Fruit fly (Drosophila melanogaster) whole organism, embryonic: Measurements from ENCODE around the gene Vps26.

Experiments used
- Bgb ChIP-seq: fragments of 200-800 bp; sonication (Bioruptor generic); IDR thresholded peaks from 2 replicates; pipeline ENCODE4 v1.3.6; 2022; ENCODE audit warnings: missing biosample characterization, missing genetic modification characterization; ENCODE audit not compliant: partially characterized antibody
- CG10565 ChIP-seq: fragments of 200-800 bp; sonication (Bioruptor generic); optimal IDR thresholded peaks from 3 replicates; lab custom pipeline; 2016; ENCODE audit warnings: missing biosample characterization, mild to moderate bottlenecking, missing genetic modification characterization
- CG16813 ChIP-seq: fragments of 200-800 bp; sonication (Bioruptor generic); IDR thresholded peaks from 3 replicates; pipeline ENCODE4 v1.3.6; 2022; ENCODE audit warnings: missing biosample characterization, missing genetic modification characterization; ENCODE audit not compliant: partially characterized antibody
- CG16815 ChIP-seq: fragments of 200-800 bp; sonication (Bioruptor generic); optimal IDR thresholded peaks from 3 replicates; lab custom pipeline; 2017; ENCODE audit warnings: missing biosample characterization, mild to moderate bottlenecking, missing genetic modification characterization
- CG17186 ChIP-seq: fragments of 200-800 bp; sonication (Bioruptor generic); optimal IDR thresholded peaks from 3 replicates; lab custom pipeline; 2017; ENCODE audit warnings: missing biosample characterization, missing genetic modification reagents, missing genetic modification characterization
- CG17385 ChIP-seq: fragments of 200-800 bp; sonication (Bioruptor generic); optimal IDR thresholded peaks from 3 replicates; lab custom pipeline; 2018; ENCODE audit warnings: missing biosample characterization, mild to moderate bottlenecking, missing genetic modification characterization
- CG2120 ChIP-seq: fragments of 200-800 bp; sonication (Bioruptor generic); optimal IDR thresholded peaks from 3 replicates; lab custom pipeline; 2016; ENCODE audit warnings: missing biosample characterization, missing genetic modification characterization
- CG2202 ChIP-seq: fragments of 200-800 bp; sonication (Bioruptor generic); optimal IDR thresholded peaks from 2 replicates; lab custom pipeline; 2018; ENCODE audit warnings: missing biosample characterization, mild to moderate bottlenecking, missing genetic modification characterization
- CG31365 ChIP-seq: fragments of 200-800 bp; sonication (Bioruptor generic); optimal IDR thresholded peaks from 2 replicates; lab custom pipeline; 2018; ENCODE audit warnings: missing biosample characterization, mild to moderate bottlenecking, missing genetic modification characterization
- CG3281 ChIP-seq: fragments of 200-800 bp; sonication (Bioruptor generic); optimal IDR thresholded peaks from 3 replicates; lab custom pipeline; 2017; ENCODE audit warnings: missing biosample characterization, mild to moderate bottlenecking, missing genetic modification characterization
- CG4617 ChIP-seq: fragments of 200-800 bp; sonication (Bioruptor generic); optimal IDR thresholded peaks from 3 replicates; lab custom pipeline; 2016; ENCODE audit warnings: missing biosample characterization, missing genetic modification characterization, borderline replicate concordance
- CG7987 ChIP-seq: fragments of 200-800 bp; sonication (Bioruptor generic); optimal IDR thresholded peaks from 2 replicates; lab custom pipeline; 2018; ENCODE audit warnings: missing biosample characterization, mild to moderate bottlenecking, missing genetic modification characterization, moderate library complexity
- CG9609 ChIP-seq: fragments of 200-800 bp; sonication (Bioruptor generic); optimal IDR thresholded peaks from 3 replicates; lab custom pipeline; 2016; ENCODE audit warnings: missing biosample characterization, missing genetic modification characterization
- CG9727 ChIP-seq: fragments of 200-800 bp; sonication (Bioruptor generic); optimal IDR thresholded peaks from 3 replicates; lab custom pipeline; 2017; ENCODE audit warnings: missing biosample characterization, mild to moderate bottlenecking, missing genetic modification characterization
- CG9797 ChIP-seq: fragments of 200-800 bp; sonication (Bioruptor generic); optimal IDR thresholded peaks from 3 replicates; lab custom pipeline; 2018; ENCODE audit warnings: missing biosample characterization, mild to moderate bottlenecking, missing genetic modification characterization
- CG9932 ChIP-seq: fragments of 200-800 bp; sonication (Bioruptor generic); IDR thresholded peaks from 2 replicates; pipeline ENCODE4 v1.3.6; 2022; ENCODE audit warnings: missing biosample characterization, missing genetic modification characterization
- Dbx ChIP-seq: fragments of 200-800 bp; sonication (Bioruptor generic); IDR thresholded peaks from 3 replicates; pipeline ENCODE4 v1.3.6; 2022; ENCODE audit warnings: missing biosample characterization, missing genetic modification characterization
- Dek ChIP-seq: fragments of 200-800 bp; sonication (Bioruptor generic); optimal IDR thresholded peaks from 3 replicates; lab custom pipeline; 2019; ENCODE audit warnings: missing biosample characterization, mild to moderate bottlenecking, missing genetic modification characterization, moderate library complexity
- Dip3 ChIP-seq: fragments of 200-800 bp; sonication (Bioruptor generic); optimal IDR thresholded peaks from 3 replicates; lab custom pipeline; 2016; ENCODE audit warnings: missing biosample characterization, missing genetic modification characterization
- Elba2 ChIP-seq: fragments of 200-800 bp; sonication (Bioruptor generic); optimal IDR thresholded peaks from 3 replicates; lab custom pipeline; 2016; ENCODE audit warnings: missing biosample characterization, missing genetic modification characterization
- NC2α ChIP-seq: fragments of 200-800 bp; sonication (Bioruptor generic); optimal IDR thresholded peaks from 2 replicates; lab custom pipeline; 2016; ENCODE audit warnings: missing biosample characterization, missing genetic modification characterization
- Nf-YC ChIP-seq: fragments of 200-800 bp; optimal IDR thresholded peaks from 3 replicates; lab custom pipeline; 2019; ENCODE audit warnings: missing biosample characterization, mild to moderate bottlenecking, missing genetic modification characterization, moderate library complexity
- Opbp ChIP-seq: fragments of 200-800 bp; sonication (Bioruptor generic); IDR thresholded peaks from 3 replicates; pipeline ENCODE4 v1.3.6; 2022; ENCODE audit warnings: missing biosample characterization, missing genetic modification characterization; ENCODE audit not compliant: partially characterized antibody
- Pdp1 ChIP-seq, 2 experiments: fragments of 200-800 bp; sonication (Bioruptor generic); optimal IDR thresholded peaks; 3 replicates each; lab custom pipeline; 2016; ENCODE audit warnings: missing biosample characterization in 2 of 2, missing genetic modification characterization in 2 of 2, mild to moderate bottlenecking in 1 of 2, moderate library complexity in 1 of 2
- Side ChIP-seq: fragments of 200-800 bp; sonication (Bioruptor generic); optimal IDR thresholded peaks from 2 replicates; lab custom pipeline; 2016; ENCODE audit warnings: missing biosample characterization, missing genetic modification characterization
- TFAM ChIP-seq: fragments of 200-800 bp; sonication (Bioruptor generic); optimal IDR thresholded peaks from 2 replicates; lab custom pipeline; 2017; ENCODE audit warnings: missing biosample characterization, missing genetic modification characterization, inconsistent platforms
- Tbp ChIP-seq: fragments of >200 bp; optimal IDR thresholded peaks from 2 replicates; lab custom pipeline; 2018; ENCODE audit warnings: missing biosample characterization, missing genetic modification characterization
- caup ChIP-seq: fragments of 200-800 bp; sonication (Bioruptor generic); optimal IDR thresholded peaks from 3 replicates; lab custom pipeline; 2017; ENCODE audit warnings: missing biosample characterization, mild to moderate bottlenecking, missing genetic modification characterization, moderate library complexity; ENCODE audit not compliant: severe bottlenecking
- croc ChIP-seq: fragments of 200-800 bp; sonication (Bioruptor generic); conservative IDR thresholded peaks from 3 replicates; pipeline ENCODE4 v1.3.6; 2022; ENCODE audit warnings: missing biosample characterization, missing genetic modification characterization
- crol ChIP-seq: fragments of 200-800 bp; sonication (Bioruptor generic); IDR thresholded peaks from 2 replicates; pipeline ENCODE4 v1.3.6; 2022; ENCODE audit warnings: missing biosample characterization, missing genetic modification characterization
- h ChIP-seq: fragments of >200 bp; optimal IDR thresholded peaks from 2 replicates; lab custom pipeline; 2017
- hkb ChIP-seq, 2 experiments: fragments of 200-800 bp in 1 of 2; fragments of >200 bp in 1 of 2; sonication (Bioruptor generic) in 1 of 2; IDR thresholded peaks in 1 of 2; optimal IDR thresholded peaks in 1 of 2; 2 replicates each; pipeline versions ENCODE4 v1.3.6 to Lab custom; 2017 to 2022; ENCODE audit warnings: missing biosample characterization in 1 of 2, missing genetic modification characterization in 1 of 2
- kah ChIP-seq: fragments of 200-800 bp; sonication (Bioruptor generic); optimal IDR thresholded peaks from 2 replicates; lab custom pipeline; 2018; ENCODE audit warnings: missing biosample characterization, mild to moderate bottlenecking, missing genetic modification characterization
- mld ChIP-seq: fragments of 200-800 bp; sonication (Bioruptor generic); IDR thresholded peaks from 3 replicates; pipeline ENCODE4 v1.3.6; 2022; ENCODE audit warnings: missing biosample characterization, missing genetic modification characterization; ENCODE audit not compliant: partially characterized antibody
- nmo ChIP-seq: fragments of 200-800 bp; sonication (Bioruptor generic); optimal IDR thresholded peaks from 2 replicates; lab custom pipeline; 2018; ENCODE audit warnings: missing biosample characterization, mild to moderate bottlenecking, missing genetic modification characterization, moderate library complexity
- onecut ChIP-seq: fragments of 200-800 bp; sonication (Bioruptor generic); IDR thresholded peaks from 2 replicates; pipeline ENCODE4 v1.3.6; 2022; ENCODE audit warnings: missing biosample characterization, missing genetic modification characterization
- otp ChIP-seq: fragments of 200-800 bp; sonication (Bioruptor generic); IDR thresholded peaks from 3 replicates; pipeline ENCODE4, ENCODE4 v1.3.6; 2022; ENCODE audit warnings: missing biosample characterization, missing genetic modification characterization
- pb ChIP-seq: fragments of 200-800 bp; sonication (Bioruptor generic); optimal IDR thresholded peaks from 3 replicates; lab custom pipeline; 2016; ENCODE audit warnings: missing biosample characterization, missing genetic modification characterization
- pho ChIP-seq: fragments of 200-800 bp; sonication (Bioruptor generic); optimal IDR thresholded peaks from 2 replicates; lab custom pipeline; 2016; ENCODE audit warnings: missing biosample characterization, missing genetic modification characterization
- psq ChIP-seq: fragments of 200-800 bp; sonication (Bioruptor generic); optimal IDR thresholded peaks from 2 replicates; lab custom pipeline; 2017; ENCODE audit warnings: missing biosample characterization, missing genetic modification characterization
- repo ChIP-seq: fragments of 200-800 bp; sonication (Bioruptor generic); optimal IDR thresholded peaks from 2 replicates; lab custom pipeline; 2016; ENCODE audit warnings: missing biosample characterization, missing genetic modification characterization
- sc ChIP-seq, 3 experiments: fragments of >200 bp in 2 of 3; fragments of 200-800 bp in 1 of 3; sonication (Bioruptor generic) in 1 of 3; optimal IDR thresholded peaks; 2 replicates in 2 of 3; 3 replicates in 1 of 3; lab custom pipeline; 2017; ENCODE audit warnings: mild to moderate bottlenecking in 1 of 3, missing biosample characterization in 1 of 3, missing genetic modification characterization in 1 of 3, missing genetic modification reagents in 1 of 3
- sd ChIP-seq: fragments of 200-800 bp; sonication (Bioruptor generic); optimal IDR thresholded peaks from 3 replicates; lab custom pipeline; 2018; ENCODE audit warnings: missing biosample characterization, mild to moderate bottlenecking, missing genetic modification characterization, moderate library complexity
- sima ChIP-seq: fragments of 200-800 bp; sonication (Bioruptor generic); optimal IDR thresholded peaks from 2 replicates; lab custom pipeline; 2016; ENCODE audit warnings: missing biosample characterization, missing genetic modification characterization
- sisA ChIP-seq: fragments of 200-800 bp; sonication (Bioruptor generic); IDR thresholded peaks from 2 replicates; pipeline ENCODE4 v1.3.6; 2022; ENCODE audit warnings: missing biosample characterization, missing genetic modification characterization
- sob ChIP-seq: fragments of 200-800 bp; sonication (Bioruptor generic); IDR thresholded peaks from 2 replicates; pipeline ENCODE4 v1.3.6; 2022; ENCODE audit warnings: missing biosample characterization, missing genetic modification characterization
- tll ChIP-seq, 2 experiments: fragments of 200-800 bp in 1 of 2; fragments of >200 bp in 1 of 2; sonication (Bioruptor generic) in 1 of 2; optimal IDR thresholded peaks; 2 replicates each; lab custom pipeline; 2017 to 2019; ENCODE audit warnings: missing biosample characterization in 2 of 2, missing genetic modification characterization in 2 of 2, mild to moderate bottlenecking in 1 of 2, moderate library complexity in 1 of 2
- trh ChIP-seq: fragments of 200-800 bp; sonication (Bioruptor generic); optimal IDR thresholded peaks from 2 replicates; lab custom pipeline; 2016; ENCODE audit warnings: missing biosample characterization, missing genetic modification characterization
- z ChIP-seq: fragments of 200-800 bp; sonication (Bioruptor generic); IDR thresholded peaks from 3 replicates; pipeline ENCODE4 v1.3.6; 2022; ENCODE audit warnings: missing biosample characterization, missing genetic modification characterization
- zf30C ChIP-seq: fragments of 200-800 bp; sonication (Bioruptor generic); optimal IDR thresholded peaks from 3 replicates; lab custom pipeline; 2018; ENCODE audit warnings: missing biosample characterization, mild to moderate bottlenecking, missing genetic modification characterization

Vps26 gene

dm6 chrX:1889926-1890325 lies 16.3 kb downstream of the Vps26 start, which contains the start of the genes trr and mRpL16 (continued):
- TF ChIP-seq CG17186 (peak; percentile 32), Elba2 (GFP tag; lab: Kevin White, UChicago) (no peak), CG2120 (GFP tag; lab: Kevin White, UChicago) (peak; percentile 73), CG16813 (GFP tag; lab: Robert Waterston, UW) (peak; percentile 80), hkb (optimal IDR thresholded peaks at IDR 0.05; lab: Kevin White, UChicago) (no peak), hkb (GFP tag; IDR thresholded peaks at IDR 0.05; lab: Robert Waterston, UW) (no peak), CG16815 (no peak), mld (GFP tag; lab: Robert Waterston, UW) (0 out of 3 replicates have a peak, but pooled peaks have one; percentile 33), Dek (peak; percentile 25), CG2202 (tag; lab: Kevin White, UChicago) (no peak), zf30C (GFP tag; lab: Kevin White, UChicago) (no peak), CG9932 (peak; percentile 66), Side (GFP tag; lab: Kevin White, UChicago) (peak; percentile 27), onecut (no peak), CG7987 (no peak), kah (no peak), CG4617 (GFP tag; lab: Kevin White, UChicago) (peak; percentile 37), sd (tag; lab: Kevin White, UChicago) (no peak), CG31365 (tag; lab: Kevin White, UChicago) (no peak), z (no peak), h (lab: Kevin White, UChicago) (no peak), CG9609 (peak; percentile 22), CG17385 (GFP tag; lab: Kevin White, UChicago) (no peak), sisA (GFP tag; lab: Robert Waterston, UW) (no peak), pho (GFP tag; lab: Kevin White, UChicago) (peak; percentile 53), CG9797 (GFP tag; lab: Kevin White, UChicago) (peak; percentile 84), NC2α (GFP tag; lab: Kevin White, UChicago) (no peak), psq (GFP tag; lab: Kevin White, UChicago) (no peak), sob (peak; percentile 40; the same call in 1 of the 2 replicates), trh (GFP tag; lab: Kevin White, UChicago) (no peak), Tbp (no peak), CG3281 (GFP tag; lab: Kevin White, UChicago) (no peak), Dip3 (peak; percentile 34), CG9727 (peak; percentile 60), sc (optimal IDR thresholded peaks at IDR 0.05; lab: Kevin White, UChicago) (no peak), sc (GFP tag; optimal IDR thresholded peaks at IDR 0.05; lab: Kevin White, UChicago) (no peak), Pdp1 (GFP tag; optimal IDR thresholded peaks at IDR 0.05; lab: Kevin White, UChicago) (peak; percentile 34 to 85), sima (GFP tag; lab: Kevin White, UChicago) (no peak), croc (no peak), repo (peak; percentile 6), caup (GFP tag; lab: Kevin White, UChicago) (peak; percentile 36), nmo (peak; percentile 75), pb (GFP tag; lab: Kevin White, UChicago) (no peak), tll (GFP tag; optimal IDR thresholded peaks at IDR 0.05; lab: Kevin White, UChicago) (no peak), Nf-YC (peak; percentile 45), crol (GFP tag; lab: Robert Waterston, UW) (no peak), TFAM (GFP tag; lab: Kevin White, UChicago) (no peak), otp (no peak), Bgb (GFP tag; lab: Robert Waterston, UW) (peak; percentile 66), Dbx (GFP tag; lab: Robert Waterston, UW) (peak; percentile 71), CG10565 (GFP tag; lab: Kevin White, UChicago) (no peak), Opbp (peak; percentile 52; the same call in 2 of the 3 replicates)
